Worm (Caenorhabditis elegans): ENCODE data around the gene ZK455.5.

DNA sequence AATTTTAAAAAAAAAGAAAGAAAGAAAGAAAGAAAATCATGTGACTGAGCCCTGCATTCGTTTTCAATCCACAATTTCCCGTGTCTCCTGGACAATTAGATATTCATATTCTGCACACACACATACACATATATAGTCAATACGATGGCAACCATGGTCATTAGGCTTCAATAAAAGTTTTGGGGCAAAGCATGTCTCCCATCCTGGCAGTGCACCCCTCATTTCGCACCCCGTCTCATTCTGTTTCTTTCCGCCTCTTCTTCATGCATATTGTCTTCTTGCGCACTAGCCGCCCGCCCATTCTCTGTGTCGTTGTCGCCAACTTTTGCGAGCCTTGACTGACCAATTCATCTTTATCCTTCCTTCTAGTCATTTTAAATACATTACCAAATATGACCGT is 40.9 kb upstream of the ZK455.5 start:
- no peak for TF ChIP-seq hpl-2 (GFP tag; optimal IDR thresholded peaks at IDR 0.05)
- no peak for TF ChIP-seq unc-86 (tag; optimal IDR thresholded peaks at IDR 0.05)
- TF ChIP-seq nhr-19 (GFP tag; conservative IDR thresholded peaks at IDR 0.05): no peak
- no peak for TF ChIP-seq alr-1 (tag; optimal IDR thresholded peaks at IDR 0.05; ENCODE audit: borderline replicate concordance)
- no peak for TF ChIP-seq pqm-1 (tag; optimal IDR thresholded peaks at IDR 0.05)
- no peak for TF ChIP-seq F16B12.6 (tag; optimal IDR thresholded peaks at IDR 0.05)
- no peak for TF ChIP-seq elt-3 (tag; optimal IDR thresholded peaks at IDR 0.05)
- no peak for TF ChIP-seq elt-2 (tag; optimal IDR thresholded peaks at IDR 0.05)
- no peak for TF ChIP-seq aha-1 (tag; optimal IDR thresholded peaks at IDR 0.05)
- TF ChIP-seq hlh-17 (GFP tag; optimal IDR thresholded peaks at IDR 0.05; ENCODE audit: borderline replicate concordance): no peak
- TF ChIP-seq unc-130 (tag; optimal IDR thresholded peaks at IDR 0.05): no peak
- TF ChIP-seq pag-3 (tag; optimal IDR thresholded peaks at IDR 0.05; ENCODE audit: borderline replicate concordance, insufficient read depth): no peak
- no peak for TF ChIP-seq nhr-90 (tag; optimal IDR thresholded peaks at IDR 0.05; ENCODE audit: poor library complexity)
- TF ChIP-seq fkh-4 (tag; optimal IDR thresholded peaks at IDR 0.05; ENCODE audit: borderline replicate concordance): no peak

Measured in whole organism, L1 larva.